Fruit fly (Drosophila melanogaster): ENCODE data around the gene CG8492.

CG8492 gene

DNA sequence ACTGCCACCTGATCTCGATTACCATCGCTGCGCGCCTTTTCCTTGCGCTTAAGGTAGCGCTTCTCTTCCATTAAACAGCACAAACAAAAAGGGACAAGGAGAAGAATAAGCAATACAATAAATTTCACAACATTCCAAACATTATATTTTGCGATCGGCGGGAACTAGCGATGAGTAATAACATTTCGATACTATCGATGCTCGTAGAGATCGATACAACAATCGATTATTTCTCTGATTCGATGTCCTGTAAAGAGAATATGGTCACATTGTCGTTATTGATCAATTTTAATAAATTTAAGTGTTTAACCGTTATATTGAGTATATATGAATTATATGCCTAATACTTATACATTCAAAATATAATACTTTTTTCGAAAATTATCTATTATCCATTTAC, 5.7 kb downstream of the CG8492 start, which contains the start of gene CG7457:
CG7457 (minus strand) TSS at position 189 of the 400 bp plus-strand sequence.
- TF ChIP-seq CG8478 (optimal IDR thresholded peaks at IDR 0.05) (no peak), CTCF (optimal IDR thresholded peaks at IDR 0.05) (no peak)

DNA sequence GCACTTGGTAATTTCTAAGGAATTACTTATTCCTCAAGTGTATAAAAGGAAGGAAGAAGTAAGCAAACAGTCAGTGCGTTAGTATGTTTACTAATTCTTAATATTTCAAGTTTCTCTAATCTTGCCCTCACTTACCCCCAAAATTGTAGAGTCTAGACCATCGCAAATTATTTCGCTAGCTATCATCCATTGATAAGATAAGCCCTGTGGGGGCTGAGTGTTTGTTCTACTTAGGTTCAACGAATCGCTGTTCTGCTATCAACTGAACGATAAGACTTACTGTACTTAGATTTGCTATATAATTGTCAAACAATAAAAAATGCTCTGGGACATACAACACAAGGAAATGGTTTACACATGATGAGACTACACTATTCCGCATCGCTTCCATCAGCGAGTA, 10.5 kb downstream of the CG8492 start:
- TF ChIP-seq CG8478 (optimal IDR thresholded peaks at IDR 0.05): no peak
- TF ChIP-seq CTCF (optimal IDR thresholded peaks at IDR 0.05): no peak

DNA sequence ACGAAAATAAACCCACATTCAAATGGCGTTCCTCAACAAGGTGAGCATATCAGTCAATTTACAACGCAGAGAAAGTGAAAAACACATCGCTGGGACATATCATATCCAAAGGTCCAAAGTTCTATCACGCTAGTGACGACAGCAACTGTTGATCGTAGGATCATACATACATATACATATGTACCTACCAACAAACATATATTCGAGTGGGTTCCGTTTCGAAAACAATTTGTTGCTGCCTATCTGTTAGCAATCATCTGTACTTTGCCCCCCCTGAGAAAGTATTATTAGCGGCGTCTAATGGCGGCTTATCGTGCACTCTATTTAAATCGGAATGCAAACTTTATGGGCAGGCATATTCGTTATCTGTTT, 12.6 kb downstream of the CG8492 start:
- TF ChIP-seq CG8478 (optimal IDR thresholded peaks at IDR 0.05): no peak

DNA sequence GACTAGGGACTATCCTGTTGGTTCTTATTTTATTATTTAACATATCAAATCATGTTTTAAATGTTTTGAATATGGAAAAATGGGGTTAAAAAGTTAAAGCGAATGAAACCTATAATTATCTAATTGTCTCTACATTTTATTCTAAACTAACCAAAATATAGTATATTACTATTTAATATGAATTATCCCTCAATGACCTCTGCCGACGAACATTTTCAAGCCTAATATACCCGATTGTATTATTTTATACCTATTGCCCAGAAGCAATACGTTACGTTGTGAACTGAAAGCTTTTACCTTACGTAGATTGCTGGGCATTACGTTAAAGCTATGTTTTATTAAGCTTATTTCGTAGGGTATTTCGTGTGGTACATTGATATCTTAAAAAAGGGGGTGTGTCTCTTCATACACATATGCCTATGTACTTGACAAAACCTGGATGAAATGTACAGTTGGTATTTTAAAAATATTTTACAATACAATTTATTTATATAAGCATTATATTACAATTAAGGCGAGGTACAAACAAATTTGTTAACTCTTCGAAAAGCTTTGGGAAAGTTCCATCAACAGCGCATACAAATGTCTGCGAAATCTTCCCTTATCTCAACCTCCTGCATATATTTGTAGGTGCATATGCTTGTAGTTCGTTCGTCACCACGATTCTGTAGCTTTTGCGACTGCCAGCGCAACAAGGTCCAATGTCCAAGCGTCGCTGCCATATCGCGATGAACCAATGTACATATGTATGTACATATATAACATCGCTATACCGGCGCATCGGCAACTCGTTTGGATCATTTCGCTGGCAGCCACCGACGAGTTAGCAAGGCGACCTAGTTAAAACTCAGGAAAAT, 13.2 kb downstream of the CG8492 start, which contains the start of gene Mcad:
Mcad (plus strand) TSS at position 790 of the 857 bp plus-strand sequence.
- TF ChIP-seq CG8478 (optimal IDR thresholded peaks at IDR 0.05): no peak
- no peak for TF ChIP-seq CTCF (optimal IDR thresholded peaks at IDR 0.05)

DNA sequence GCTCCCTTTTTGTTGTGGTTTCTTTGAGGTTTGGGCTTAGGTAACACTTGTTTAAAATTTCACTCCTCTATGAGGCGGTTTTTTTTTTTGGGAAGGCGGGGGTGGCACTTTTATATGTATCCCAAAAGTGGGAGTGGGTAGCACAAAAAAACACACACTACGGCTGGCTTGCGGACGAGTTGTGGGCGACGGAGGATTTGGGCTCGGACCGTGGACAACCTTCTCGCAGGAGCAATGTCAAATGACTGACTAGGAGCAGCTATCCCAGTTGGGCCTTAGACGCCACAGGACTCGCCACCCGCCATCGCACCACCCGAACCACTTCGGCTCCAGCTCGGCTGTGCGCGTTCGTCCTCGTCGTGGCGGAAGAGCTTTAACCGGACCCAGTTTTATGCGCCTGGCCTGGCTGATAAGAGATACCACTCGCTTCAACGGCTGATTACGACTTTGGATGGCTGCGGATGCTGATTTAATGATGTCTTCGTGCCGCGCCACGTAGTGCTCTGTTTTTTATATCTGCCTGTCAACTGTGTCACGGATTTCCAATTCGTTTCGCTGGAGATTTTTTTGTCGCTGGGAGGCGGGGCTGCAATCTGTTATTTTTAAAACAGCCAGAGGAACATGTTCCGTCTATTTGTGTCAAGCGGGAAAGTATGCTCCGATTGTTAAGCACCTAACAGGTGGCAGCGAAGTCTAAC, 14.0 kb downstream of the CG8492 start, which contains the start of gene Ank2:
Ank2 (minus strand) TSS at position 533 of the 698 bp plus-strand sequence.
- no peak for TF ChIP-seq CTCF (optimal IDR thresholded peaks at IDR 0.05)
- no peak for TF ChIP-seq CG8478 (optimal IDR thresholded peaks at IDR 0.05)

DNA sequence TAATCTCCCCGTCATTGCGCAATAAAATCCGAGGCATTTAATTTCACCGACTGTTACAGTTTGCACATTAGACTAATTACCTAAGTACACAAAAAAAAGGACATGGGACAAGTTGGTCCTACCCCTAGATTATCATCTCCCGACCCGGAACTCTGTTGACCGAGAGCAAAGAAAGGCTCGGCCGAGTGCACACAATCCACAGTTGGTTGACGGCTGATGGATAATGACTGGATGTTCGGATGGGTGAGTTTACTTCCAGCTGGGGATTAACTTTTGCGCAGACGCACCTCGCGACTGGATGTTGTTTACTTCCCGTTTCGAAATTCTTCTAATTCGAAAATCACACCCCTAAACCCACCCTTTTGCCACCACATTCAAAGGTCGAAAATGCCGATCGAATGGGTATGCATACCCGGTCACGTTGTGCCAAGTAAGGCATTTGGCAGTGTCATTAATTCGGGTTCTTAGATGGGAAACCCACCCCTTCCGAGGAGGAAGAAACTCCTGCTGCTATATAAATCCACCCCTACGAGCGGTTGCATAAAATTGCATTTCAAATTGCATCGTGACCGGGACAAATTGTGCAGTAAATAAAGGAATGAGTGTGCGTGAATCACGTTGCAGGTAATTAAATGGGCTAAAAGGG, 17.6 kb downstream of the CG8492 start:
- TF ChIP-seq CG8478 (optimal IDR thresholded peaks at IDR 0.05): no peak
- TF ChIP-seq CTCF (optimal IDR thresholded peaks at IDR 0.05): no peak

DNA sequence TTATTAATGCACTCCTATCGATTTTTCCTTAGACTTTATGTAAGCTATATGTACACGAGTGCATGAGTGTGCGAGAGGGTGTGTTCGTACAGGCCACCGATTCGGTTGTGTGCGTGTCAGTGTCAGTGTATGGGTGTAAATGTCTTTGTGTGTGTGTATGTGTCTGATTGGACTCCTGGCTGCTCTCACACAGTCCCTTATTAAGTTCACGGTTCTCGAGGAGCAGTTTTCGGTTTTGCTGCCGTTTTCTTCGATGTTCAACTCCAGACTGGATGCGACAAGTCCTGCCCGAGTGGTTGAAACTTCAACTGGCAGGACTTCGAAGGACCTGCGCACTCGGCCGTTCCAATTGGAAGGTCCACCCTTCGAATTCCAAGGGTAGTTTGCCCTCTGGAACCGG, 18.6 kb downstream of the CG8492 start:
- no peak for TF ChIP-seq CTCF (optimal IDR thresholded peaks at IDR 0.05)
- TF ChIP-seq CG8478 (optimal IDR thresholded peaks at IDR 0.05): no peak

DNA sequence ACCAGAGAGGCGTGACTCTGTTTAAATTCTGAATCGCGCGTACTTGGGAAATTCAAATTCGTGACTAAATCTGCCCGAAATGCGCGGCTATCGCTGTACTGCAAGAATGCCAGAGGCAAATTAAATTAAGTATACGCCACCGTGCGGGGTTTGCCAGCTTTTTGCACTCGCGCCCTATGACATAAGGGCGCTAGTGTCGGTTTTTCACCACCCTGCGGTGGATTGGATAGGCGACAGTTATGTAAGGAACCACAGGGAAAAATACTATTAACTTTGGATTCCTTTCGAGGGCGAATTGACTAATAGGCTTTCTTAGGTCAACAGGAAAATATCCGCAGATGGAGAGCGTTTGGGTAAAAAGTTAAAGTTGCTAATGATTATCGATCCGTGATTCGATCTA, 36.4 kb downstream of the CG8492 start, which contains the start of gene CG44195:
CG44195 (minus strand) TSS at position 101 of the 400 bp plus-strand sequence.
- TF ChIP-seq CG8478 (optimal IDR thresholded peaks at IDR 0.05) (no peak), CTCF (optimal IDR thresholded peaks at IDR 0.05) (no peak)
